Worm (Caenorhabditis elegans) whole organism, L2 larva: ENCODE data around the gene C02E7.6.

Experiments used
- ama-1 ChIP-seq: fragments of 150-350 bp; optimal IDR thresholded peaks from 2 replicates; lab custom pipeline; 2018; ENCODE audit warnings: inconsistent platforms
- blmp-1 ChIP-seq: sonication (generic microtip); optimal IDR thresholded peaks from 2 replicates; lab custom pipeline; 2017; ENCODE audit warnings: missing genetic modification characterization, mild to moderate bottlenecking, missing compliant biosample characterization, antibody characterized with exemption, moderate library complexity; ENCODE audit not compliant: insufficient read depth
- egl-27 ChIP-seq: sonication (generic microtip); optimal IDR thresholded peaks from 3 replicates; lab custom pipeline; 2017; ENCODE audit warnings: missing biosample characterization, missing genetic modification reagents, missing genetic modification characterization
- lsy-2 ChIP-seq, 2 experiments: fragments of 150-350 bp in 1 of 2; sonication (generic microtip) in 1 of 2; optimal IDR thresholded peaks; 2 replicates each; lab custom pipeline; 2014 to 2017; ENCODE audit warnings: missing biosample characterization in 2 of 2, missing genetic modification characterization in 2 of 2
- mbf-1 ChIP-seq: sonication (generic microtip); optimal IDR thresholded peaks from 2 replicates; lab custom pipeline; 2017; ENCODE audit warnings: missing biosample characterization, missing genetic modification characterization
- snpc-4 ChIP-seq: fragments of 150-350 bp; optimal IDR thresholded peaks from 2 replicates; lab custom pipeline; 2014; ENCODE audit warnings: missing biosample characterization, missing genetic modification characterization

- TF ChIP-seq ama-1 (lab: Kevin White, UChicago) (no peak), blmp-1 (tag; lab: Kevin White, UChicago) (no peak), lsy-2 (tag; optimal IDR thresholded peaks at IDR 0.05; lab: Kevin White, UChicago) (no peak), snpc-4 (tag; lab: Kevin White, UChicago) (no peak), mbf-1 (tag; lab: Kevin White, UChicago) (no peak), egl-27 (no peak)
These were observed 27.7 kb upstream of the C02E7.6 start for ce11 chrV:4891305-4891704.
